Fruit fly (Drosophila melanogaster): Measurements from ENCODE around the gene CG4115.

CG4115 gene

DNA sequence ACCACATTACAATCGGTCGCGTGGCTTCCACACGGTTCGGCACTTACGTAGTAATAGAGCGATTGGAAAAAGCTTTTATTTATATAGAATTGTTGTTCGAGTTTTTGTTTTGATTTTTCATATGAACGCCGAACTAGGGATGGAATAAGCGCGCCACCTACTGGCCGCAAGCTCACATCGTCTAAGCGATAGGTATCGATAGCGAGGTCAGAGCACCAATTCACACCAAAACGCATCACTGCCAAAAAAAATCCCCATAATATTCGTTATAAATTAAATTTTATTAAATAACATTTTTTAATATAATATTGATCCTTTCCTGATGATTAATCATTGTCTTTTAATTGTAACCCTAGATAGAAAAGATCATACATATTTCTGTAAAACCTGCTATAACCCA lies 9.3 kb upstream of the CG4115 start, which contains the start of gene CG10038:
CG10038 (minus strand) TSS at position 148 of the 400 bp plus-strand sequence.
- no peak for TF ChIP-seq Pif1A (GFP tag; optimal IDR thresholded peaks at IDR 0.05)
- TF ChIP-seq fd96Ca (GFP tag; IDR thresholded peaks at IDR 0.05) = no peak
- peak; percentile 55 for TF ChIP-seq D1 (tag; optimal IDR thresholded peaks at IDR 0.05)
- TF ChIP-seq CG17806 (tag; optimal IDR thresholded peaks at IDR 0.05) = peak; percentile 5
- TF ChIP-seq CG15710 (tag; optimal IDR thresholded peaks at IDR 0.05) = no peak
- no peak for TF ChIP-seq CG13204 (GFP tag; optimal IDR thresholded peaks at IDR 0.05)
- TF ChIP-seq rn (GFP tag; IDR thresholded peaks at IDR 0.05) = no peak
- TF ChIP-seq CG4496 (GFP tag; IDR thresholded peaks at IDR 0.05) = peak; percentile 35; the same call in 1 of the 3 replicates
- no peak for TF ChIP-seq CG8159 (tag; optimal IDR thresholded peaks at IDR 0.05)
- no peak for TF ChIP-seq CG34367 (tag; optimal IDR thresholded peaks at IDR 0.05)
- TF ChIP-seq CG9948 (tag; optimal IDR thresholded peaks at IDR 0.05) = no peak
- no peak for TF ChIP-seq CG14655 (GFP tag; optimal IDR thresholded peaks at IDR 0.05)
- no peak for TF ChIP-seq EcR (GFP tag; optimal IDR thresholded peaks at IDR 0.05)

DNA sequence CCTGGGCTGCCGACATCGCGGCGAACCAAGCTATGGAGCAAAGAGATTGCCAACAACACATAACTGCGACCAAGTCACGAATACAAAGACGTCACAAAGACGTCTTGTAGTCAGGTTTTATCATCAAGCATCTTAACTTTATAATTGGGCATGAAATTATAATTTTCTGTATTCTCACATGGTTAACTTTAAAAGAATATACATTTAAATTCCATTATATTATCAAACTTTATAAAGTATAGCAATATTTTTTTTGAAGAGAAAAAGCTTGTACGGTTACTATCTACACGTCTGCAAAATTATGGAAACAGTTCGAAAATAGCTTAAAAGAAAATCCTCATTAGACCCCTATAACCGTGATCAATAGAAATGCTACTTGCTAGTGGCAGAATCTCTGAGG lies 7.8 kb upstream of the CG4115 start, which contains the start of gene CG10041:
CG10041 (minus strand) TSS at position 101 of the 400 bp plus-strand sequence.
- no peak for TF ChIP-seq CG17806 (tag; optimal IDR thresholded peaks at IDR 0.05)
- no peak for TF ChIP-seq Pif1B (GFP tag; optimal IDR thresholded peaks at IDR 0.05)
- TF ChIP-seq CG34367 (tag; optimal IDR thresholded peaks at IDR 0.05) = no peak
- TF ChIP-seq CG8301 (tag; optimal IDR thresholded peaks at IDR 0.05) = no peak
- TF ChIP-seq Ets98B (GFP tag; IDR thresholded peaks at IDR 0.05) = no peak
- no peak for TF ChIP-seq CG8159 (tag; optimal IDR thresholded peaks at IDR 0.05)
- no peak for TF ChIP-seq CG10348 (GFP tag; IDR thresholded peaks at IDR 0.05)
- no peak for TF ChIP-seq CG14655 (GFP tag; optimal IDR thresholded peaks at IDR 0.05)
- TF ChIP-seq CG12605 (GFP tag; IDR thresholded peaks at IDR 0.05) = no peak
- no peak for TF ChIP-seq Pif1A (GFP tag; optimal IDR thresholded peaks at IDR 0.05)
- TF ChIP-seq CG4496 (GFP tag; IDR thresholded peaks at IDR 0.05) = no peak
- TF ChIP-seq Snoo (tag; optimal IDR thresholded peaks at IDR 0.05) = no peak
- TF ChIP-seq EcR (GFP tag; optimal IDR thresholded peaks at IDR 0.05) = no peak

DNA sequence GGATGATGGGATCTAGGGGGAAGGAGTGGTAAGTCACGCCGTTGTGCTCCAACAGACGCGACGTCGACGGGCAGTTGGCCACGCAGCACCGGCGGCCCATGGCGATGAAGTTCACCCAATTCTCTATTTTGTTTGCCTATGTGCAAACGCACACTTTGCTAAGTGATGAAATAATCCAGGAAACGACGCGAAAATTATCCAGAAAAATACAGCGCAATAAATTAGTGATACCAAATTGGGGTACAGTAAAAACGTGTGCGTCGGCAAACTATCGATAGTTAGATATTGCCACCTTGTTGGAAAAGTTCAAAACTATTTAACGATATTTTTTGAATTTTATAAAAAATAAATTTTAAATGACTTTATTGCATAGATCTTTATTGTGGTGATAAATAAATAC lies 3.8 kb upstream of the CG4115 start, which contains the start of gene MBD-R2:
MBD-R2 (minus strand) TSS at position 222 of the 400 bp plus-strand sequence.
- TF ChIP-seq Pif1B (GFP tag; optimal IDR thresholded peaks at IDR 0.05) = no peak
- no peak for TF ChIP-seq CG8159 (tag; optimal IDR thresholded peaks at IDR 0.05)
- TF ChIP-seq fd96Ca (GFP tag; IDR thresholded peaks at IDR 0.05) = no peak
- TF ChIP-seq Pif1A (GFP tag; optimal IDR thresholded peaks at IDR 0.05) = no peak
- TF ChIP-seq CG14655 (GFP tag; optimal IDR thresholded peaks at IDR 0.05) = no peak
- no peak for TF ChIP-seq CG34367 (tag; optimal IDR thresholded peaks at IDR 0.05)
- no peak for TF ChIP-seq CG15710 (tag; optimal IDR thresholded peaks at IDR 0.05)
- no peak for TF ChIP-seq CG9948 (tag; optimal IDR thresholded peaks at IDR 0.05)
- TF ChIP-seq CG17806 (tag; optimal IDR thresholded peaks at IDR 0.05) = no peak
- TF ChIP-seq EcR (GFP tag; optimal IDR thresholded peaks at IDR 0.05) = no peak
- no peak for TF ChIP-seq CG13204 (GFP tag; optimal IDR thresholded peaks at IDR 0.05)
- TF ChIP-seq Snoo (tag; optimal IDR thresholded peaks at IDR 0.05) = no peak
- no peak for TF ChIP-seq CG10348 (GFP tag; IDR thresholded peaks at IDR 0.05)
- TF ChIP-seq Ets98B (GFP tag; IDR thresholded peaks at IDR 0.05) = no peak

DNA sequence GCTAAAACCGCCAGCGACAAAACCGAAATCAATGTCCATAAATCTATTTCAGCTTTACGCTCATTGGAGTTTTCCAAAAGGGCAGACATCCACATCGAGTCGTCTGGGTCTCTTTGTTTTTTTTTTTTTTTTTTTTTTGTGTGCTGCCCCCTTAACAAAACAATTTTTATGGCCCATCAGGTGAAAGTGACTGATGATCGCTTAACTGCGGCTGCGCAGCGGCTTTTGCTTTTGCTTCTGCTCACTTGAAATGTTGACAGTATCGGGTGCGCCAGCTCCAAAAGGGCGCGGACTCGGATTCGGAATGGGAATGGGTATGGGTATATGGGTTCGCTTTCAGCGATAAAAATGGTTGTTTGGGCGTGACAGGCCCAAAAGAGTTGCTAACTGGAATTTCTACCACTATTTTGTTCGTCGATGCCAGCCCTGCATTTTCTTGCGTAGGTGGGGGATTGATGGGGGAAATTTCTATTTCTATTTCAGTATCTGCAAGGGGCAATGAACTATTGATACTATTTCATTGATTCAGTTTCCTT lies 2.2 kb downstream of the CG4115 start:
- no peak for TF ChIP-seq Pif1A (GFP tag; optimal IDR thresholded peaks at IDR 0.05)
- no peak for TF ChIP-seq Ets98B (GFP tag; IDR thresholded peaks at IDR 0.05)
- TF ChIP-seq EcR (GFP tag; optimal IDR thresholded peaks at IDR 0.05) = no peak
- TF ChIP-seq CG4496 (GFP tag; IDR thresholded peaks at IDR 0.05) = no peak
- TF ChIP-seq gl (tag; optimal IDR thresholded peaks at IDR 0.05) = no peak
- no peak for TF ChIP-seq CG32121 (GFP tag; IDR thresholded peaks at IDR 0.05)
- TF ChIP-seq fd96Ca (GFP tag; IDR thresholded peaks at IDR 0.05) = no peak
- no peak for TF ChIP-seq Snoo (tag; optimal IDR thresholded peaks at IDR 0.05)
- TF ChIP-seq CG8159 (tag; optimal IDR thresholded peaks at IDR 0.05) = no peak
- TF ChIP-seq CG14655 (GFP tag; optimal IDR thresholded peaks at IDR 0.05) = no peak
- TF ChIP-seq CG17806 (tag; optimal IDR thresholded peaks at IDR 0.05) = no peak
- no peak for TF ChIP-seq CG12605 (GFP tag; IDR thresholded peaks at IDR 0.05)
- TF ChIP-seq CG13204 (GFP tag; optimal IDR thresholded peaks at IDR 0.05) = no peak
- no peak for TF ChIP-seq CG15710 (tag; optimal IDR thresholded peaks at IDR 0.05)
- no peak for TF ChIP-seq CG10348 (GFP tag; IDR thresholded peaks at IDR 0.05)
- TF ChIP-seq CG8301 (tag; optimal IDR thresholded peaks at IDR 0.05) = no peak
- TF ChIP-seq rn (GFP tag; IDR thresholded peaks at IDR 0.05) = no peak
- no peak for TF ChIP-seq Pif1B (GFP tag; optimal IDR thresholded peaks at IDR 0.05)
- no peak for TF ChIP-seq CG9948 (tag; optimal IDR thresholded peaks at IDR 0.05)

DNA sequence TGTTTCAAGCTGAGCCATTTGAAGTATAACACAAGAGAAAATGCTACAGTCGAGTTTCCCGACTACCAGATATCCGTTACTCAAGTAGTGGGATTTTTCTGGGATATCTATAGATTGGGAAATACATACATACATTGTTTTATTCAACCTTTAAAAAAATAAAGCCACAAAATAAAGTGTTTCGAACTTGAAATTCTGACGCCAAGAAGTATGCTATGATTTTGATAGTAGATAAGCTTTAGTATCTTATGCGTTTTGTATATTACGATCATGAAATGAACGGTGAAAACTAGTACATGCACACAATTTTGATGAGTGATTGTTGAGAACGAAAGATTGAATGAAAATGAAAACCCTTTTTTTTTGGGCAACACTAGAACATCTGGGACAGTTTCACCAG lies 3.7 kb downstream of the CG4115 start:
- no peak for TF ChIP-seq gl (tag; optimal IDR thresholded peaks at IDR 0.05)
- TF ChIP-seq Pif1A (GFP tag; optimal IDR thresholded peaks at IDR 0.05) = no peak
- TF ChIP-seq CG10348 (GFP tag; IDR thresholded peaks at IDR 0.05) = no peak
- TF ChIP-seq CG32121 (GFP tag; IDR thresholded peaks at IDR 0.05) = no peak
- TF ChIP-seq CG8301 (tag; optimal IDR thresholded peaks at IDR 0.05) = no peak

DNA sequence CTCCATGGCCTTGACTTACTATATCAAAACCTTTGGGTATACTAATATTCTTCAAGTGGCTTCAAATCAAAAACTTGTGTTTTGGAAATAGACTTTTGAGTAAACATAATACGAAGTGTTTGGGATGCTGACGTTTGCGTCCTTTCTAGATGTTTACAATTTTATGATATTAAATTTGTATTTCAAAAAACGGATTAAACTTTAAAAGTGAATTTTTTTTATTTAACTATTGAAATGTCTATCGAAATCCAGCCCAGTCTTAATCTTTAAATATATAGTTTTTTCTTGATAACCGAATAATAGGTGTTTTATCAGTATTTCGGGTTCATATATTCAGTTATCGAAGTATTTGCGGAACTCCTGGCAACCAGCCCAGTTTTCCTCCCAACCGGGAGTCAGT lies 4.8 kb downstream of the CG4115 start, which contains the start of gene Tim17a1:
Tim17a1 (minus strand) TSS at position 101 of the 400 bp plus-strand sequence.
- TF ChIP-seq CG4496 (GFP tag; IDR thresholded peaks at IDR 0.05) = no peak
- TF ChIP-seq CG32121 (GFP tag; IDR thresholded peaks at IDR 0.05) = no peak
- no peak for TF ChIP-seq Pif1B (GFP tag; optimal IDR thresholded peaks at IDR 0.05)
- TF ChIP-seq CG9948 (tag; optimal IDR thresholded peaks at IDR 0.05) = no peak
- TF ChIP-seq fd96Ca (GFP tag; IDR thresholded peaks at IDR 0.05) = no peak
- TF ChIP-seq CG12605 (GFP tag; IDR thresholded peaks at IDR 0.05) = no peak
- TF ChIP-seq CG14655 (GFP tag; optimal IDR thresholded peaks at IDR 0.05) = no peak
- TF ChIP-seq gl (tag; optimal IDR thresholded peaks at IDR 0.05) = no peak
- no peak for TF ChIP-seq Pif1A (GFP tag; optimal IDR thresholded peaks at IDR 0.05)
- no peak for TF ChIP-seq CG34367 (tag; optimal IDR thresholded peaks at IDR 0.05)
- no peak for TF ChIP-seq Snoo (tag; optimal IDR thresholded peaks at IDR 0.05)
- no peak for TF ChIP-seq CG8301 (tag; optimal IDR thresholded peaks at IDR 0.05)
- no peak for TF ChIP-seq CG13204 (GFP tag; optimal IDR thresholded peaks at IDR 0.05)
- no peak for TF ChIP-seq CG17806 (tag; optimal IDR thresholded peaks at IDR 0.05)
